Fruit fly (Drosophila melanogaster) whole organism, embryonic: Measurements from ENCODE around the gene Polr2I.
A peak's percentile ranks its signal among the peaks of the same experiment; 100 is the strongest.

Experiments used
- Abd-B ChIP-seq: fragments of 200-800 bp; sonication (Bioruptor generic); optimal IDR thresholded peaks from 2 replicates; lab custom pipeline; 2018; ENCODE audit warnings: missing biosample characterization, mild to moderate bottlenecking, missing genetic modification characterization, moderate library complexity
- CG10366 ChIP-seq: fragments of 200-800 bp; sonication (Bioruptor generic); IDR thresholded peaks from 2 replicates; pipeline ENCODE4 v1.3.6; 2022; ENCODE audit warnings: missing biosample characterization, missing genetic modification characterization
- CG11456 ChIP-seq: fragments of 200-800 bp; sonication (Bioruptor generic); IDR thresholded peaks from 3 replicates; pipeline ENCODE4 v1.3.6; 2022; ENCODE audit warnings: missing biosample characterization, missing genetic modification characterization
- CG12219 ChIP-seq: fragments of 200-800 bp; sonication (Bioruptor generic); optimal IDR thresholded peaks from 3 replicates; lab custom pipeline; 2018; ENCODE audit warnings: missing biosample characterization, mild to moderate bottlenecking, missing genetic modification characterization
- CG13123 ChIP-seq: fragments of 200-800 bp; sonication (Bioruptor generic); optimal IDR thresholded peaks from 2 replicates; lab custom pipeline; 2016; ENCODE audit warnings: missing biosample characterization, missing genetic modification characterization
- CG17186 ChIP-seq: fragments of 200-800 bp; sonication (Bioruptor generic); optimal IDR thresholded peaks from 3 replicates; lab custom pipeline; 2017; ENCODE audit warnings: missing biosample characterization, missing genetic modification reagents, missing genetic modification characterization
- CG17385 ChIP-seq: fragments of 200-800 bp; sonication (Bioruptor generic); optimal IDR thresholded peaks from 3 replicates; lab custom pipeline; 2018; ENCODE audit warnings: missing biosample characterization, mild to moderate bottlenecking, missing genetic modification characterization
- CG2199 ChIP-seq: fragments of 200-800 bp; sonication (Bioruptor generic); IDR thresholded peaks from 3 replicates; pipeline ENCODE4 v1.3.6; 2022; ENCODE audit warnings: missing biosample characterization, missing genetic modification characterization
- CG30020 ChIP-seq: fragments of 200-800 bp; optimal IDR thresholded peaks from 2 replicates; lab custom pipeline; 2019; ENCODE audit warnings: missing biosample characterization, mild to moderate bottlenecking, missing genetic modification characterization, moderate library complexity
- CG31365 ChIP-seq: fragments of 200-800 bp; sonication (Bioruptor generic); optimal IDR thresholded peaks from 2 replicates; lab custom pipeline; 2018; ENCODE audit warnings: missing biosample characterization, mild to moderate bottlenecking, missing genetic modification characterization
- CG34422 ChIP-seq: fragments of 200-800 bp; sonication (Bioruptor generic); IDR thresholded peaks from 3 replicates; pipeline ENCODE4 v1.3.6; 2022; ENCODE audit warnings: missing biosample characterization, missing genetic modification characterization
- CG4360 ChIP-seq: fragments of 200-800 bp; sonication (Bioruptor generic); IDR thresholded peaks from 2 replicates; pipeline ENCODE4 v1.3.6; 2022; ENCODE audit warnings: missing biosample characterization, missing genetic modification characterization
- CG4424 ChIP-seq: fragments of 200-800 bp; sonication (Bioruptor generic); optimal IDR thresholded peaks from 3 replicates; lab custom pipeline; 2016; ENCODE audit warnings: missing biosample characterization, missing genetic modification characterization
- CG6272 ChIP-seq: fragments of 200-800 bp; sonication (Bioruptor generic); IDR thresholded peaks from 2 replicates; pipeline ENCODE4 v1.3.6; 2022; ENCODE audit warnings: missing biosample characterization, missing genetic modification characterization
- CG7963 ChIP-seq: fragments of 200-800 bp; sonication (Bioruptor generic); IDR thresholded peaks from 3 replicates; pipeline ENCODE4 v1.3.6; 2022; ENCODE audit warnings: missing biosample characterization, missing genetic modification characterization; ENCODE audit not compliant: partially characterized antibody
- CG8281 ChIP-seq: fragments of 200-800 bp; sonication (Bioruptor generic); optimal IDR thresholded peaks from 2 replicates; lab custom pipeline; 2018; ENCODE audit warnings: missing biosample characterization, mild to moderate bottlenecking, missing genetic modification characterization, moderate library complexity
- CG8478 ChIP-seq: fragments of >200 bp; optimal IDR thresholded peaks from 2 replicates; lab custom pipeline; 2018
- CG9609 ChIP-seq: fragments of 200-800 bp; sonication (Bioruptor generic); optimal IDR thresholded peaks from 3 replicates; lab custom pipeline; 2016; ENCODE audit warnings: missing biosample characterization, missing genetic modification characterization
- Dek ChIP-seq: fragments of 200-800 bp; sonication (Bioruptor generic); optimal IDR thresholded peaks from 3 replicates; lab custom pipeline; 2019; ENCODE audit warnings: missing biosample characterization, mild to moderate bottlenecking, missing genetic modification characterization, moderate library complexity
- Dip2 ChIP-seq: fragments of 200-800 bp; sonication (Bioruptor generic); IDR thresholded peaks from 2 replicates; pipeline ENCODE4 v1.3.6; 2022; ENCODE audit warnings: missing biosample characterization, missing genetic modification characterization
- Dll ChIP-seq: fragments of 200-800 bp; sonication (Bioruptor generic); IDR thresholded peaks from 4 replicates; pipeline ENCODE4 v1.3.6; 2022; ENCODE audit warnings: missing biosample characterization, missing genetic modification characterization; ENCODE audit not compliant: partially characterized antibody
- HLH3B ChIP-seq: fragments of 200-800 bp; sonication (Bioruptor generic); IDR thresholded peaks from 2 replicates; pipeline ENCODE4 v1.3.6; 2022; ENCODE audit warnings: missing biosample characterization, missing genetic modification characterization
- HmgZ ChIP-seq: fragments of 200-800 bp; sonication (Bioruptor generic); optimal IDR thresholded peaks from 2 replicates; lab custom pipeline; 2018; ENCODE audit warnings: missing biosample characterization, mild to moderate bottlenecking, missing genetic modification characterization
- Hr78 ChIP-seq, 2 experiments: fragments of 200-800 bp in 1 of 2; fragments of >200 bp in 1 of 2; sonication (Bioruptor generic) in 1 of 2; optimal IDR thresholded peaks; 2 replicates each; lab custom pipeline; 2017 to 2019; ENCODE audit warnings: missing biosample characterization in 2 of 2, missing genetic modification characterization in 2 of 2, mild to moderate bottlenecking in 1 of 2, moderate library complexity in 1 of 2
- MBD-R2 ChIP-seq: fragments of 200-800 bp; sonication (Bioruptor generic); IDR thresholded peaks from 2 replicates; pipeline ENCODE4 v1.3.6; 2022; ENCODE audit warnings: missing biosample characterization, missing genetic modification characterization
- Myb ChIP-seq: fragments of 200-800 bp; sonication (Bioruptor generic); optimal IDR thresholded peaks from 2 replicates; lab custom pipeline; 2016; ENCODE audit warnings: missing biosample characterization, missing genetic modification characterization
- Nf-YC ChIP-seq: fragments of 200-800 bp; optimal IDR thresholded peaks from 3 replicates; lab custom pipeline; 2019; ENCODE audit warnings: missing biosample characterization, mild to moderate bottlenecking, missing genetic modification characterization, moderate library complexity
- Ptx1 ChIP-seq: fragments of 200-800 bp; sonication (Bioruptor generic); IDR thresholded peaks from 2 replicates; pipeline ENCODE4 v1.3.6; 2022; ENCODE audit warnings: missing biosample characterization, missing genetic modification characterization
- ara ChIP-seq: fragments of 200-800 bp; sonication (Bioruptor generic); IDR thresholded peaks from 2 replicates; pipeline ENCODE4 v1.3.6; 2022; ENCODE audit warnings: missing biosample characterization, missing genetic modification characterization
- az2 ChIP-seq: fragments of 200-800 bp; sonication (Bioruptor generic); optimal IDR thresholded peaks from 3 replicates; lab custom pipeline; 2016; ENCODE audit warnings: missing biosample characterization, missing genetic modification characterization
- bcd ChIP-seq: fragments of 200-800 bp; sonication (Bioruptor generic); optimal IDR thresholded peaks from 2 replicates; lab custom pipeline; 2017; ENCODE audit warnings: missing biosample characterization, mild to moderate bottlenecking, missing genetic modification characterization
- bsh ChIP-seq, 2 experiments: fragments of 200-800 bp; sonication (Bioruptor generic); optimal IDR thresholded peaks; 2 replicates each; lab custom pipeline; 2017 to 2018; ENCODE audit warnings: mild to moderate bottlenecking in 2 of 2, missing biosample characterization in 2 of 2, missing genetic modification characterization in 2 of 2, moderate library complexity in 1 of 2
- cas ChIP-seq: fragments of 200-800 bp; sonication (Bioruptor generic); IDR thresholded peaks from 2 replicates; pipeline ENCODE4 v1.3.6; 2022; ENCODE audit warnings: missing biosample characterization, missing genetic modification characterization
- chif ChIP-seq, 2 experiments: fragments of 200-800 bp; sonication (Bioruptor generic); optimal IDR thresholded peaks; 3 replicates each; lab custom pipeline; 2016; ENCODE audit warnings: missing biosample characterization in 2 of 2, missing genetic modification characterization in 2 of 2
- chinmo ChIP-seq: fragments of 200-800 bp; sonication (Bioruptor generic); IDR thresholded peaks from 4 replicates; pipeline ENCODE4 v1.3.6; 2022; ENCODE audit warnings: missing biosample characterization, missing genetic modification characterization; ENCODE audit not compliant: partially characterized antibody
- crp ChIP-seq, 2 experiments: fragments of 200-800 bp; sonication (Bioruptor generic); optimal IDR thresholded peaks; 2 replicates in 1 of 2; 3 replicates in 1 of 2; lab custom pipeline; 2017; ENCODE audit warnings: missing biosample characterization in 2 of 2, missing genetic modification characterization in 2 of 2, mild to moderate bottlenecking in 1 of 2, moderate library complexity in 1 of 2
- gce ChIP-seq: fragments of 200-800 bp; sonication (Bioruptor generic); IDR thresholded peaks from 3 replicates; pipeline ENCODE4 v1.3.6; 2022; ENCODE audit warnings: missing biosample characterization, missing genetic modification characterization
- gcm2 ChIP-seq: fragments of 200-800 bp; sonication (Bioruptor generic); optimal IDR thresholded peaks from 2 replicates; lab custom pipeline; 2016; ENCODE audit warnings: missing biosample characterization, missing genetic modification characterization
- gro ChIP-seq: fragments of 200-800 bp; sonication (Bioruptor generic); optimal IDR thresholded peaks from 2 replicates; lab custom pipeline; 2016; ENCODE audit warnings: missing biosample characterization, missing genetic modification characterization
- jigr1 ChIP-seq: fragments of 200-800 bp; sonication (Bioruptor generic); IDR thresholded peaks from 3 replicates; pipeline ENCODE4 v1.3.6; 2022; ENCODE audit warnings: missing biosample characterization, missing genetic modification characterization
- kay ChIP-seq: fragments of 200-800 bp; sonication (Bioruptor generic); optimal IDR thresholded peaks from 2 replicates; lab custom pipeline; 2016; ENCODE audit warnings: missing biosample characterization, missing genetic modification characterization
- nerfin-1 ChIP-seq: fragments of 200-800 bp; sonication (Bioruptor generic); optimal IDR thresholded peaks from 3 replicates; lab custom pipeline; 2019; ENCODE audit warnings: missing biosample characterization, mild to moderate bottlenecking, missing genetic modification characterization, moderate library complexity
- peb ChIP-seq: fragments of 200-800 bp; sonication (Bioruptor generic); IDR thresholded peaks from 2 replicates; pipeline ENCODE4 v1.3.6; 2022; ENCODE audit warnings: missing biosample characterization, missing genetic modification characterization
- prd ChIP-seq, 3 experiments: fragments of >200 bp in 2 of 3; fragments of 200-800 bp in 1 of 3; sonication (Bioruptor generic) in 1 of 3; optimal IDR thresholded peaks in 2 of 3; IDR thresholded peaks in 1 of 3; 2 replicates in 2 of 3; 3 replicates in 1 of 3; pipeline versions ENCODE4 v1.3.6 to Lab custom; 2017 to 2022; ENCODE audit warnings: missing biosample characterization in 1 of 3, missing genetic modification characterization in 1 of 3
- run ChIP-seq: fragments of 200-800 bp; sonication (Bioruptor generic); optimal IDR thresholded peaks from 3 replicates; lab custom pipeline; 2018; ENCODE audit warnings: missing biosample characterization, mild to moderate bottlenecking, missing genetic modification characterization
- sens-2 ChIP-seq: fragments of 200-800 bp; sonication (Bioruptor generic); IDR thresholded peaks from 2 replicates; pipeline ENCODE4 v1.3.6; 2022; ENCODE audit warnings: missing biosample characterization, missing genetic modification characterization
- seq ChIP-seq: fragments of 200-800 bp; sonication (Bioruptor generic); IDR thresholded peaks from 2 replicates; pipeline ENCODE4 v1.3.6; 2022; ENCODE audit warnings: missing biosample characterization, missing genetic modification characterization
- sisA ChIP-seq: fragments of 200-800 bp; sonication (Bioruptor generic); IDR thresholded peaks from 2 replicates; pipeline ENCODE4 v1.3.6; 2022; ENCODE audit warnings: missing biosample characterization, missing genetic modification characterization
- so ChIP-seq: fragments of 200-800 bp; sonication (Bioruptor generic); IDR thresholded peaks from 3 replicates; pipeline ENCODE4 v1.3.6; 2022; ENCODE audit warnings: missing biosample characterization, missing genetic modification characterization
- sug ChIP-seq: fragments of 200-800 bp; optimal IDR thresholded peaks from 2 replicates; lab custom pipeline; 2019; ENCODE audit warnings: missing biosample characterization, mild to moderate bottlenecking, missing genetic modification characterization, moderate library complexity
- trh ChIP-seq: fragments of 200-800 bp; sonication (Bioruptor generic); optimal IDR thresholded peaks from 2 replicates; lab custom pipeline; 2016; ENCODE audit warnings: missing biosample characterization, missing genetic modification characterization
- zen ChIP-seq: fragments of 200-800 bp; sonication (Bioruptor generic); optimal IDR thresholded peaks from 3 replicates; lab custom pipeline; 2018; ENCODE audit warnings: missing biosample characterization, mild to moderate bottlenecking, missing genetic modification characterization, moderate library complexity

The Polr2I gene

DNA sequence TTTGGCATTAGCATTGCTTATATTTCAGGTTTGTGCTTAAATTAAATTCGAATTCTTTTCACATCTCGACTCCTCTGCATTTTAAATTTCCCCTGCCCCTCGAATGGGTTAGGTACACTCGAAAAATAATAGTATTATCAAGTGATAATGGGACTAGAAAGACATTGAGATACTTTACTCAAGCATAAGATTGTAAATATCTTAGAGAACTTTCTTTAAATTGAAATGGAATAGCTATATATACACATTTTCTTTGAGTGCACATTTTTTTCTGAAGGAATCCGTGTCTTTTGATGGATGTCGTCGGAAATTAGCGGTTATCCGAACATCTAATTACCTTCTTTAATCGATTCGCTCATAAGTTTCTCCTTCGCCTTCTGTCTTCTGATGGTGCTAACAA, 2.1 kb downstream of the Polr2I start (continued):
- no peak for TF ChIP-seq az2 (GFP tag; lab: Kevin White, UChicago)
- no peak for TF ChIP-seq MBD-R2
- no peak for TF ChIP-seq HmgZ (tag; lab: Kevin White, UChicago)
- no peak for TF ChIP-seq Abd-B (GFP tag; lab: Kevin White, UChicago)
- TF ChIP-seq nerfin-1 (tag; lab: Kevin White, UChicago): no peak
- TF ChIP-seq chif (GFP tag; optimal IDR thresholded peaks at IDR 0.05; lab: Kevin White, UChicago): no peak
- no peak; the same call in 1 of the 2 replicates for TF ChIP-seq CG10366 (GFP tag; lab: Robert Waterston, UW)
- no peak for TF ChIP-seq Dip2 (GFP tag; lab: Robert Waterston, UW)
- no peak for TF ChIP-seq sug (tag; lab: Kevin White, UChicago)
- no peak for TF ChIP-seq CG31365 (tag; lab: Kevin White, UChicago)
- no peak for TF ChIP-seq crp (GFP tag; optimal IDR thresholded peaks at IDR 0.05; lab: Kevin White, UChicago)
- no peak for TF ChIP-seq Hr78 (GFP tag; optimal IDR thresholded peaks at IDR 0.05; lab: Kevin White, UChicago)
- TF ChIP-seq jigr1 (GFP tag; lab: Robert Waterston, UW): no peak
- TF ChIP-seq Myb (GFP tag; lab: Kevin White, UChicago): no peak
- TF ChIP-seq CG12219 (GFP tag; lab: Kevin White, UChicago): no peak
- no peak for TF ChIP-seq CG6272 (GFP tag; lab: Robert Waterston, UW)
- no peak for TF ChIP-seq ara (GFP tag; lab: Robert Waterston, UW)
- no peak for TF ChIP-seq sisA (GFP tag; lab: Robert Waterston, UW)
- TF ChIP-seq CG4360 (GFP tag; lab: Robert Waterston, UW): no peak
- TF ChIP-seq peb (GFP tag; lab: Robert Waterston, UW): no peak
- TF ChIP-seq seq: no peak
- TF ChIP-seq CG11456: no peak
- no peak for TF ChIP-seq Nf-YC (tag; lab: Kevin White, UChicago)
- no peak for TF ChIP-seq sens-2 (GFP tag; lab: Robert Waterston, UW)
- peak in 1 of 2 experiments; percentile 46 for TF ChIP-seq bsh (GFP tag; optimal IDR thresholded peaks at IDR 0.05; lab: Kevin White, UChicago)
- TF ChIP-seq CG34422 (GFP tag; lab: Robert Waterston, UW): peak; percentile 60; the same call in 1 of the 3 replicates
- no peak for TF ChIP-seq CG13123 (GFP tag; lab: Kevin White, UChicago)
- TF ChIP-seq Dll: no peak
- no peak for TF ChIP-seq CG17385 (GFP tag; lab: Kevin White, UChicago)
- TF ChIP-seq CG8281 (tag; lab: Kevin White, UChicago): no peak
- no peak for TF ChIP-seq CG4424 (GFP tag; lab: Kevin White, UChicago)
- TF ChIP-seq CG7963 (GFP tag; lab: Robert Waterston, UW): no peak
- no peak for TF ChIP-seq HLH3B (GFP tag; lab: Robert Waterston, UW)
- no peak for TF ChIP-seq trh
- no peak for TF ChIP-seq cas (GFP tag; lab: Robert Waterston, UW)
- no peak for TF ChIP-seq so (GFP tag; lab: Robert Waterston, UW)
- TF ChIP-seq CG2199 (GFP tag; lab: Robert Waterston, UW): no peak
- no peak for TF ChIP-seq bcd
- TF ChIP-seq CG8478: no peak
- TF ChIP-seq prd (optimal IDR thresholded peaks at IDR 0.05; lab: Kevin White, UChicago): no peak
- peak; percentile 45; the same call in 1 of the 3 replicates for TF ChIP-seq prd (GFP tag; IDR thresholded peaks at IDR 0.05; lab: Robert Waterston, UW)
- TF ChIP-seq chinmo: no peak
- no peak for TF ChIP-seq zen
- no peak for TF ChIP-seq Dek (tag; lab: Kevin White, UChicago)
- TF ChIP-seq CG17186 (GFP tag; lab: Kevin White, UChicago): no peak
- peak; percentile 16; the same call in 1 of the 2 replicates for TF ChIP-seq Ptx1 (GFP tag; lab: Robert Waterston, UW)
- peak; percentile 30 for TF ChIP-seq gro (GFP tag; lab: Kevin White, UChicago)
- no peak for TF ChIP-seq run (tag; lab: Kevin White, UChicago)
- TF ChIP-seq gcm2: no peak
- no peak for TF ChIP-seq CG9609
- no peak for TF ChIP-seq CG30020 (tag; lab: Kevin White, UChicago)
- TF ChIP-seq gce (GFP tag; lab: Robert Waterston, UW): no peak
- TF ChIP-seq kay (GFP tag; lab: Kevin White, UChicago): no peak
